Worm (Caenorhabditis elegans): ENCODE results near the gene D1054.3.

DNA sequence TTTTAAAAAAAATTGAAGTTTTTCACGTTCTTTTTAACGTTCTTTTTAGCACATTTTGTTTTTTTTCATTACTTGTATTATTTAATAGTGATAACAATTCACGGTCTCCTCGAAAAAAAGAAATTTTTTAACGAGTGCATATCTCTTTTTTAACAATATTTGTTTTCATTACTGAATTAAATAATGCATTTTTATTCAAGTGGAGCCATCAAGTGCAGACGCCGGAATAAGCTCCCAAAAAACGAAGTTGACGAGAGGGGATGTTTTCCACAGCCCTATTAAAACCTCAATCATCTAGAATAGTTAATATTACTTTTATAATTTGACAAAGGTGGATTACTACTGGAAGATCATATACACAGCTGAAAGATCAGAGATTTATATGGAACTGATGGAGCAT lies 14.6 kb upstream of the D1054.3 start, which contains the start of gene irld-6:
- TF ChIP-seq blmp-1 (tag; optimal IDR thresholded peaks at IDR 0.05; ENCODE audit: insufficient read depth) (no peak), lin-39 (tag; optimal IDR thresholded peaks at IDR 0.05) (no peak), nhr-129 (tag; optimal IDR thresholded peaks at IDR 0.05) (no peak), ama-1 (optimal IDR thresholded peaks at IDR 0.05) (no peak), nhr-6 (tag; optimal IDR thresholded peaks at IDR 0.05) (no peak)
